Fruit fly (Drosophila melanogaster) whole organism, embryonic: ENCODE results near the gene CG3014.

ENCODE experiments used
- Adf1 ChIP-seq: fragments of 200-800 bp; sonication (Bioruptor generic); IDR thresholded peaks from 2 replicates; pipeline ENCODE4 v1.3.6; 2022; ENCODE audit warnings: missing biosample characterization, missing genetic modification characterization
- CG10274 ChIP-seq: fragments of 200-800 bp; sonication (Bioruptor generic); optimal IDR thresholded peaks from 3 replicates; lab custom pipeline; 2017; ENCODE audit warnings: missing biosample characterization, mild to moderate bottlenecking, missing genetic modification characterization
- CG10321 ChIP-seq: fragments of 200-800 bp; sonication (Bioruptor generic); IDR thresholded peaks from 2 replicates; pipeline ENCODE4 v1.3.6; 2022; ENCODE audit warnings: missing biosample characterization, missing genetic modification characterization
- CG10565 ChIP-seq: fragments of 200-800 bp; sonication (Bioruptor generic); optimal IDR thresholded peaks from 3 replicates; lab custom pipeline; 2016; ENCODE audit warnings: missing biosample characterization, mild to moderate bottlenecking, missing genetic modification characterization
- CG11695 ChIP-seq: fragments of 200-800 bp; sonication (Bioruptor generic); IDR thresholded peaks from 3 replicates; pipeline ENCODE4 v1.3.6; 2022; ENCODE audit warnings: missing biosample characterization, missing genetic modification characterization
- CG12942 ChIP-seq: fragments of 200-800 bp; sonication (Bioruptor generic); optimal IDR thresholded peaks from 3 replicates; lab custom pipeline; 2016; ENCODE audit warnings: missing biosample characterization, missing genetic modification characterization
- CG13287 ChIP-seq: fragments of 200-800 bp; sonication (Bioruptor generic); IDR thresholded peaks from 2 replicates; pipeline ENCODE4 v1.3.6; 2022; ENCODE audit warnings: missing biosample characterization, missing genetic modification characterization; ENCODE audit not compliant: partially characterized antibody
- CG13775 ChIP-seq: fragments of 200-800 bp; sonication (Bioruptor generic); optimal IDR thresholded peaks from 3 replicates; lab custom pipeline; 2017; ENCODE audit warnings: missing biosample characterization, mild to moderate bottlenecking, missing genetic modification characterization
- CG13894 ChIP-seq: fragments of 200-800 bp; sonication (Bioruptor generic); optimal IDR thresholded peaks from 3 replicates; lab custom pipeline; 2018; ENCODE audit warnings: missing biosample characterization, mild to moderate bottlenecking, missing genetic modification characterization, moderate library complexity
- CG1602 ChIP-seq: fragments of 200-800 bp; sonication (Bioruptor generic); optimal IDR thresholded peaks from 3 replicates; lab custom pipeline; 2016; ENCODE audit warnings: missing biosample characterization, missing genetic modification characterization
- CG16815 ChIP-seq: fragments of 200-800 bp; sonication (Bioruptor generic); optimal IDR thresholded peaks from 3 replicates; lab custom pipeline; 2017; ENCODE audit warnings: missing biosample characterization, mild to moderate bottlenecking, missing genetic modification characterization
- CG1832 ChIP-seq: fragments of 200-800 bp; sonication (Bioruptor generic); optimal IDR thresholded peaks from 2 replicates; lab custom pipeline; 2017; ENCODE audit warnings: missing biosample characterization, mild to moderate bottlenecking, missing genetic modification characterization, inconsistent platforms
- CG31441 ChIP-seq: fragments of 200-800 bp; sonication (Bioruptor generic); IDR thresholded peaks from 2 replicates; pipeline ENCODE4 v1.3.6; 2022; ENCODE audit warnings: missing biosample characterization, missing genetic modification characterization
- CG3163 ChIP-seq: fragments of 200-800 bp; sonication (Bioruptor generic); optimal IDR thresholded peaks from 3 replicates; lab custom pipeline; 2016; ENCODE audit warnings: missing biosample characterization, missing genetic modification characterization
- CG42726 ChIP-seq: fragments of 200-800 bp; sonication (Bioruptor generic); IDR thresholded peaks from 2 replicates; pipeline ENCODE4 v1.3.6; 2022; ENCODE audit warnings: missing biosample characterization, missing genetic modification characterization; ENCODE audit not compliant: partially characterized antibody
- CG4360 ChIP-seq: fragments of 200-800 bp; sonication (Bioruptor generic); IDR thresholded peaks from 2 replicates; pipeline ENCODE4 v1.3.6; 2022; ENCODE audit warnings: missing biosample characterization, missing genetic modification characterization
- CG7928 ChIP-seq: fragments of 200-800 bp; sonication (Bioruptor generic); optimal IDR thresholded peaks from 2 replicates; lab custom pipeline; 2017; ENCODE audit warnings: missing biosample characterization, mild to moderate bottlenecking, missing genetic modification characterization
- Dad ChIP-seq: fragments of 200-800 bp; sonication (Bioruptor generic); optimal IDR thresholded peaks from 3 replicates; lab custom pipeline; 2016; ENCODE audit warnings: missing biosample characterization, missing genetic modification characterization
- Deaf1 ChIP-seq: fragments of 200-800 bp; optimal IDR thresholded peaks from 3 replicates; lab custom pipeline; 2019; ENCODE audit warnings: missing biosample characterization, mild to moderate bottlenecking, missing genetic modification characterization, moderate library complexity
- Ets65A ChIP-seq: fragments of 200-800 bp; sonication (Bioruptor generic); peaks from one replicate; lab custom pipeline; 2016; ENCODE audit warnings: missing biosample characterization, missing genetic modification characterization
- Fer2 ChIP-seq: fragments of 200-800 bp; sonication (Bioruptor generic); optimal IDR thresholded peaks from 2 replicates; lab custom pipeline; 2018; ENCODE audit warnings: missing biosample characterization, mild to moderate bottlenecking, missing genetic modification characterization, moderate library complexity
- H15 ChIP-seq: fragments of 200-800 bp; sonication (Bioruptor generic); IDR thresholded peaks from 3 replicates; pipeline ENCODE4 v1.3.6; 2022; ENCODE audit warnings: missing biosample characterization, missing genetic modification characterization
- HmgZ ChIP-seq: fragments of 200-800 bp; sonication (Bioruptor generic); optimal IDR thresholded peaks from 2 replicates; lab custom pipeline; 2018; ENCODE audit warnings: missing biosample characterization, mild to moderate bottlenecking, missing genetic modification characterization
- Hmr ChIP-seq: fragments of 200-800 bp; sonication (Bioruptor generic); optimal IDR thresholded peaks from 3 replicates; lab custom pipeline; 2017; ENCODE audit warnings: mild to moderate bottlenecking, missing biosample characterization, missing genetic modification reagents, missing genetic modification characterization
- MBD-R2 ChIP-seq: fragments of 200-800 bp; sonication (Bioruptor generic); IDR thresholded peaks from 2 replicates; pipeline ENCODE4 v1.3.6; 2022; ENCODE audit warnings: missing biosample characterization, missing genetic modification characterization
- MTF-1 ChIP-seq: fragments of 200-800 bp; sonication (Bioruptor generic); optimal IDR thresholded peaks from 2 replicates; lab custom pipeline; 2018; ENCODE audit warnings: missing biosample characterization, mild to moderate bottlenecking, missing genetic modification characterization, borderline replicate concordance
- Myb ChIP-seq: fragments of 200-800 bp; sonication (Bioruptor generic); optimal IDR thresholded peaks from 2 replicates; lab custom pipeline; 2016; ENCODE audit warnings: missing biosample characterization, missing genetic modification characterization
- Stat92E ChIP-seq, 3 experiments: fragments of >200 bp in 2 of 3; fragments of 200-800 bp in 1 of 3; sonication (Bioruptor generic) in 1 of 3; optimal IDR thresholded peaks; 2 replicates each; lab custom pipeline; 2017 to 2019; ENCODE audit warnings: missing biosample characterization in 3 of 3, missing genetic modification characterization in 3 of 3, mild to moderate bottlenecking in 1 of 3, moderate library complexity in 1 of 3
- Trl ChIP-seq, 3 experiments: fragments of >200 bp in 2 of 3; fragments of 200-800 bp in 1 of 3; sonication (Bioruptor generic) in 1 of 3; optimal IDR thresholded peaks; 2 replicates in 1 of 3; 3 replicates in 2 of 3; lab custom pipeline; 2016 to 2017; ENCODE audit warnings: missing biosample characterization in 1 of 3, missing genetic modification characterization in 1 of 3
- abd-A ChIP-seq: fragments of 200-800 bp; sonication (Bioruptor generic); optimal IDR thresholded peaks from 3 replicates; lab custom pipeline; 2019; ENCODE audit warnings: missing biosample characterization, mild to moderate bottlenecking, missing genetic modification characterization, moderate library complexity
- chif ChIP-seq, 2 experiments: fragments of 200-800 bp; sonication (Bioruptor generic); optimal IDR thresholded peaks; 3 replicates each; lab custom pipeline; 2016; ENCODE audit warnings: missing biosample characterization in 2 of 2, missing genetic modification characterization in 2 of 2
- chinmo ChIP-seq: fragments of 200-800 bp; sonication (Bioruptor generic); IDR thresholded peaks from 4 replicates; pipeline ENCODE4 v1.3.6; 2022; ENCODE audit warnings: missing biosample characterization, missing genetic modification characterization; ENCODE audit not compliant: partially characterized antibody
- cwo ChIP-seq: fragments of 200-800 bp; sonication (Bioruptor generic); optimal IDR thresholded peaks from 3 replicates; lab custom pipeline; 2017; ENCODE audit warnings: missing biosample characterization, missing genetic modification characterization, mild to moderate bottlenecking, moderate library complexity, missing genetic modification reagents
- disco-r ChIP-seq: fragments of 200-800 bp; sonication (Bioruptor generic); optimal IDR thresholded peaks from 2 replicates; lab custom pipeline; 2016; ENCODE audit warnings: missing biosample characterization, missing genetic modification characterization
- en ChIP-seq: fragments of 200-800 bp; sonication (Bioruptor generic); optimal IDR thresholded peaks from 2 replicates; lab custom pipeline; 2016; ENCODE audit warnings: missing biosample characterization, missing genetic modification characterization
- hth ChIP-seq: fragments of >200 bp; optimal IDR thresholded peaks from 2 replicates; lab custom pipeline; 2017; ENCODE audit warnings: inconsistent platforms
- jigr1 ChIP-seq: fragments of 200-800 bp; sonication (Bioruptor generic); IDR thresholded peaks from 3 replicates; pipeline ENCODE4 v1.3.6; 2022; ENCODE audit warnings: missing biosample characterization, missing genetic modification characterization
- onecut ChIP-seq: fragments of 200-800 bp; sonication (Bioruptor generic); IDR thresholded peaks from 2 replicates; pipeline ENCODE4 v1.3.6; 2022; ENCODE audit warnings: missing biosample characterization, missing genetic modification characterization
- phol ChIP-seq: fragments of 200-800 bp; sonication (Bioruptor generic); optimal IDR thresholded peaks from 3 replicates; lab custom pipeline; 2018; ENCODE audit warnings: missing biosample characterization, mild to moderate bottlenecking, missing genetic modification characterization, moderate library complexity
- scrt ChIP-seq: fragments of 200-800 bp; sonication (Bioruptor generic); optimal IDR thresholded peaks from 2 replicates; lab custom pipeline; 2018; ENCODE audit warnings: missing biosample characterization, mild to moderate bottlenecking, missing genetic modification characterization, moderate library complexity
- wor ChIP-seq: fragments of 200-800 bp; sonication (Bioruptor generic); IDR thresholded peaks from 2 replicates; pipeline ENCODE4 v1.3.6; 2022; ENCODE audit warnings: missing biosample characterization, missing genetic modification characterization
- zen2 ChIP-seq: fragments of 200-800 bp; sonication (Bioruptor generic); IDR thresholded peaks from 3 replicates; pipeline ENCODE4 v1.3.6; 2022; ENCODE audit warnings: missing biosample characterization, missing genetic modification characterization; ENCODE audit not compliant: partially characterized antibody

Gene CG3014

dm6 chr3R:7753518-7753917 is 49.1 kb downstream of the CG3014 start:
- TF ChIP-seq CG31441 (GFP tag; lab: Robert Waterston, UW) (no peak), CG16815 (GFP tag; lab: Kevin White, UChicago) (no peak), Hmr (GFP tag; lab: Kevin White, UChicago) (peak; percentile 14), Stat92E (GFP tag; optimal IDR thresholded peaks at IDR 0.05; lab: Kevin White, UChicago) (no peak), disco-r (no peak), MBD-R2 (GFP tag; lab: Robert Waterston, UW) (no peak), MTF-1 (GFP tag; lab: Kevin White, UChicago) (no peak), CG13287 (GFP tag; lab: Robert Waterston, UW) (peak; percentile 14; the same call in 1 of the 2 replicates), CG1832 (peak; percentile 81), HmgZ (tag; lab: Kevin White, UChicago) (no peak), abd-A (peak; percentile 15), CG11695 (no peak), CG42726 (GFP tag; lab: Robert Waterston, UW) (no peak), CG10274 (GFP tag; lab: Kevin White, UChicago) (no peak), CG3163 (GFP tag; lab: Kevin White, UChicago) (peak; percentile 97), Deaf1 (tag; lab: Kevin White, UChicago) (peak; percentile 97), H15 (GFP tag; lab: Robert Waterston, UW) (no peak), jigr1 (GFP tag; lab: Robert Waterston, UW) (no peak), en (GFP tag; lab: Kevin White, UChicago) (no peak), CG7928 (GFP tag; lab: Kevin White, UChicago) (no peak), zen2 (GFP tag; lab: Robert Waterston, UW) (peak; percentile 15; the same call in 1 of the 3 replicates), Myb (GFP tag; lab: Kevin White, UChicago) (no peak), chinmo (GFP tag; lab: Robert Waterston, UW) (0 out of 4 replicates have a peak, but pooled peaks have one; percentile 21), hth (lab: Kevin White, UChicago) (no peak), Fer2 (tag; lab: Kevin White, UChicago) (no peak), onecut (no peak), phol (tag; lab: Kevin White, UChicago) (no peak), CG10321 (GFP tag; lab: Robert Waterston, UW) (peak; percentile 92), CG4360 (GFP tag; lab: Robert Waterston, UW) (no peak), scrt (peak; percentile 19), CG12942 (GFP tag; lab: Kevin White, UChicago) (no peak), Adf1 (peak; percentile 50), chif (GFP tag; optimal IDR thresholded peaks at IDR 0.05; lab: Kevin White, UChicago) (no peak), cwo (no peak), CG10565 (GFP tag; lab: Kevin White, UChicago) (no peak), Trl (optimal IDR thresholded peaks at IDR 0.05; lab: Kevin White, UChicago) (peak; percentile 15 to 21), Trl (GFP tag; optimal IDR thresholded peaks at IDR 0.05; lab: Kevin White, UChicago) (no peak), CG13775 (GFP tag; lab: Kevin White, UChicago) (no peak), Ets65A (GFP tag; lab: Kevin White, UChicago) (peak; percentile 28), CG13894 (tag; lab: Kevin White, UChicago) (peak; percentile 1), wor (no peak), Dad (no peak), CG1602 (GFP tag; lab: Kevin White, UChicago) (no peak)
